Fruit fly (Drosophila melanogaster) Kc167 (cell line): ENCODE measurements around the gene CG33631.

ENCODE experiments used
- Myc ChIP-seq: fragments of >200 bp; optimal IDR thresholded peaks from 2 replicates; lab custom pipeline; 2017; ENCODE audit warnings: missing external identifiers
- Sin3A ChIP-seq: fragments of >200 bp; optimal IDR thresholded peaks from 2 replicates; lab custom pipeline; 2018; ENCODE audit warnings: missing external identifiers
- psq ChIP-seq: fragments of >200 bp; optimal IDR thresholded peaks from 2 replicates; lab custom pipeline; 2017; ENCODE audit warnings: missing external identifiers
- ttk ChIP-seq: sonication (Bioruptor generic); optimal IDR thresholded peaks from 2 replicates; lab custom pipeline; 2017; ENCODE audit warnings: missing external identifiers

dm6 chr3R:10059952-10060351 is 3.9 kb upstream of the CG33631 start, which contains the start of gene Npc2c:
- no peak for TF ChIP-seq ttk (lab: Kevin White, UChicago)
- TF ChIP-seq Sin3A (lab: Kevin White, UChicago): no peak
- TF ChIP-seq Myc (lab: Kevin White, UChicago): no peak
- TF ChIP-seq psq: no peak
